Fruit fly (Drosophila melanogaster): Measurements from ENCODE around the gene Prosbeta4.

DNA sequence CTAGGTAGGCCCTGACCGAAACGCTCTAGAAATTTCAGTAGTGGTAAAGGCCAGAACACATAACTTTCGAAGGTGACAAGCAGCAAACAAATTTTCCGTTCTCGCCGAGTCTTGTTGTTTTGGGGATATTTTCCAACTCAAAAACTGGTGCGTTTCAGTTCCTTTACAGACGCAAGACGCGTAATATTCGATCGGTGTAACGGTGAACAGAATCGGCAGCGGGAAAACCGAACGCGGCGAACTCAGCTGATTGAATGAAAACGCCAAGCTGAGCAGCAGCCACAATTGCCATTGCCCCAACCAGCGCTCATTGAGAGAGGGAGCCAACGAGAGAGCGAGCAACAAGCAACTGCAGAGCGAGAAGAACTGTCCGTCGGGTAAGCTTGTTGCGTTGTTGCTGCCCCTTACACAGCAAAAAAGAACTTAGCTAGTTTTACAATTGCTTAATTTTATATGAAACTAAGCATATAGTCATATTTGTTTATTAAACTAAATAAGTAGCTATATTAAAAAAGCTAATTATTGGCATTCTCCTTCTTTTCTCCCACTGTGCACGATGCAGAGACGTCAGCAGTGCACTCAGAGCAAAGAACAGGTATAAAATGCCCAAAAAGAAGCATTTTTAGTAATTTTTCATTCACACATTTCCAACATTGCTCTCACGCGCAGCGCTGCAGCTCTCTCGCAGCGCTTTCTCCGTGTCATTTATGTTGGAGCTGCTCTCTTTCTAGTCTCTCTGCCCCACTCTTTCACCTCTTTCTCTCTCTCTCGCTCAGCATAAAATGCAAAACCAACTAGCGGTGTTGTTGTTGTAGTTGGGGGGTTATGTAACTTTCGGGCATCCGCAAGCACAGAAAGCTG is 15.9 kb downstream of the Prosbeta4 start, which contains the start of the genes Cyt-c-d and CG31808:
- TF ChIP-seq ken (GFP tag; IDR thresholded peaks at IDR 0.05): peak; percentile 98
- peak; percentile 92 for TF ChIP-seq CG33557 (GFP tag; optimal IDR thresholded peaks at IDR 0.05)

Data from whole organism, embryonic.